Fruit fly (Drosophila melanogaster): Measurements from ENCODE around the gene CanA1.
A peak's percentile ranks its signal among the peaks of the same experiment; 100 is the strongest.

Gene CanA1

DNA sequence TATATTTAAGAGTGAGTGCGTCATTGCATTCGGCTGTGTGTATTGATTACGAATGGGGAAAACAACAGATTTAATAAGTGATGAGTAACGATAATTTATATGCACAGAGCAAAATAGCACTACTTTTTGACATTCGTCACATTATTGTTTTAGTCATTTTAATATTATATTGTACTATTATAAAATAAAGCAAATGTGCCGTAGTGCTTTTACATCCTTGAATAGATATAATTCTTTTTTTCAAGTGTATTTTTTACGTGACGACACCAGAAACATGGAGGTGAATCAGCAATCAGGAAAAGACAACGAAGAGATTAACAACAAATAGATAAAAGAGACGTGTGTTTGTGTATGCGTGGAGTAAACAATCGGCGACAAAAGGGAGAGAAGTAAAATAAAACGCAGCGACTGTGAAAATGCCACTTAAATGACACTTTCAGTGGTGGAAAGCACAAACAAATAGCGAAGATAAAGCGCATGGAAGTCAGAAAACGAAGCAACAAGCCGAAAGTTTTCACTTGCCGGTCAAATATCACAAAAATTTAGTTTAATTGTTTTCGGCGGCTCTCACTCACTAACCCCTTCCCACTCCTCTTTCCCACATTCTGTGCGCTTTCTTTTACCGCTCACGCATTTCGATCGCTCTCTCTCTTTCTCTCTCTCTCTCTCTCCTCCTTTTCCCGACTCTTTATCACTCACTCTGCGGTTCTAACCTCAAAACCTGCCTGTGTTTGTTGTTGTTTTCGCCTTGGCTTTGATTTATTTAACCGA lies 20.0 kb downstream of the CanA1 start:
- peak; percentile 80 for TF ChIP-seq CG7101 (tag; optimal IDR thresholded peaks at IDR 0.05)
- peak; percentile 79 for TF ChIP-seq CG33017 (tag; optimal IDR thresholded peaks at IDR 0.05)
- peak; percentile 68 for TF ChIP-seq Clk (GFP tag; optimal IDR thresholded peaks at IDR 0.05)
- TF ChIP-seq CG1620 (GFP tag; optimal IDR thresholded peaks at IDR 0.05): no peak
- TF ChIP-seq CG14711 (tag; optimal IDR thresholded peaks at IDR 0.05): peak; percentile 80
- TF ChIP-seq tj (GFP tag; optimal IDR thresholded peaks at IDR 0.05): peak; percentile 78
- no peak for TF ChIP-seq Crg-1 (GFP tag; optimal IDR thresholded peaks at IDR 0.05)
- no peak for TF ChIP-seq ovo (GFP tag; optimal IDR thresholded peaks at IDR 0.05)
- TF ChIP-seq cnc (optimal IDR thresholded peaks at IDR 0.05): no peak
- TF ChIP-seq kay (GFP tag; ENCODE audit: borderline replicate concordance): peak; percentile 99
- TF ChIP-seq Mnt (GFP tag; optimal IDR thresholded peaks at IDR 0.05): no peak
- TF ChIP-seq pad (GFP tag; optimal IDR thresholded peaks at IDR 0.05): no peak
- peak; percentile 68 for TF ChIP-seq cic (GFP tag; optimal IDR thresholded peaks at IDR 0.05)
- no peak for TF ChIP-seq toe (GFP tag; optimal IDR thresholded peaks at IDR 0.05)
- TF ChIP-seq CG5204 (GFP tag; optimal IDR thresholded peaks at IDR 0.05): no peak
- TF ChIP-seq bab1 (GFP tag; optimal IDR thresholded peaks at IDR 0.05): peak; percentile 83
- TF ChIP-seq CG11617 (GFP tag; optimal IDR thresholded peaks at IDR 0.05): peak; percentile 77
- peak; percentile 17 for TF ChIP-seq Hr96 (GFP tag; optimal IDR thresholded peaks at IDR 0.05)
- TF ChIP-seq CG7045 (GFP tag; optimal IDR thresholded peaks at IDR 0.05): peak; percentile 83
- peak; percentile 81 for TF ChIP-seq CG12768 (GFP tag; optimal IDR thresholded peaks at IDR 0.05)

DNA sequence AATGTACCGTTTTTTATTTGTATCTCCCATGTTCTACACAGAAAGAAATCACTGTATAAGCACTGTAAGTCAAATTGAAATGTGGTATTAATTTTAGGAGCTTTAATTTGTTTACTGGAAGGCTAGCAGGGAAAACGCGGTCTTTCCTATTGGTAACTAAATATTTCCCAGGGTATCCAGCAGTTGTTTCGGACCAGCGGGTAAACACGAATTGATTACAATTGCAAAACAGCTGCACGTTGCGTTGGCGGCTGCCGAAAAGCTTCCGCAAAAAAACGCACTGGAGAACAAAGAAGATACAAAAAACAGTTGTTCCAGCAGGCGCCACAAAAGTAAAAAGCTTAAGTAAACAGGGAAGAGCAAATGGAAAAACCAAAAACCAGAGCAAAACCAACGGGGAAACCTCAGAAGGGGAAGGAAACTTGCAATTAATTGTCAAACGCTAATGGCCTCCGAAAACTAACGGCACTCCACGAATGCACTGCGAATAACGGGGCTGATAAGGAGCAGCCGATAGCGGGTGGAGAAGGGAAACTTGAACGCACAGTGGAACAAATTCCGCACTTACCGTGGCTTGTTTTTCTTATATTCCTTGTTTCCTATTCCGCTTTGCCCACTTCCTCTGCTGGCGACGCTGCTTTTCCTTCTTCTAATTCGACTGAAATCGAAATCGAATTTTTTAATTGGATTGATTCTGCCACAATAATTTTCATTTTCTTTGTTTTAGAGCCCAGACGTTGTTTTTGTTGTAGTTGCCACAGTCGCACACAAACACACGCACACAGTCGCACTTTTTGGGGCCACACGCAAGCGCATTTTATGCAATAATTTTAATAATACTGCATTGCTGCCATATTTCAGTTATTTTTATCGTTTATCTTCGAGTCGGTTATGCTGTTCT lies 20.9 kb downstream of the CanA1 start:
- TF ChIP-seq ovo (GFP tag; optimal IDR thresholded peaks at IDR 0.05) (peak; percentile 98), Mnt (GFP tag; optimal IDR thresholded peaks at IDR 0.05) (no peak), cnc (optimal IDR thresholded peaks at IDR 0.05) (no peak), CG7045 (GFP tag; optimal IDR thresholded peaks at IDR 0.05) (peak; percentile 32), bab1 (GFP tag; optimal IDR thresholded peaks at IDR 0.05) (no peak), tj (GFP tag; optimal IDR thresholded peaks at IDR 0.05) (no peak), pad (GFP tag; optimal IDR thresholded peaks at IDR 0.05) (peak; percentile 98), kay (GFP tag; ENCODE audit: borderline replicate concordance) (no peak), CG5204 (GFP tag; optimal IDR thresholded peaks at IDR 0.05) (peak; percentile 30)

DNA sequence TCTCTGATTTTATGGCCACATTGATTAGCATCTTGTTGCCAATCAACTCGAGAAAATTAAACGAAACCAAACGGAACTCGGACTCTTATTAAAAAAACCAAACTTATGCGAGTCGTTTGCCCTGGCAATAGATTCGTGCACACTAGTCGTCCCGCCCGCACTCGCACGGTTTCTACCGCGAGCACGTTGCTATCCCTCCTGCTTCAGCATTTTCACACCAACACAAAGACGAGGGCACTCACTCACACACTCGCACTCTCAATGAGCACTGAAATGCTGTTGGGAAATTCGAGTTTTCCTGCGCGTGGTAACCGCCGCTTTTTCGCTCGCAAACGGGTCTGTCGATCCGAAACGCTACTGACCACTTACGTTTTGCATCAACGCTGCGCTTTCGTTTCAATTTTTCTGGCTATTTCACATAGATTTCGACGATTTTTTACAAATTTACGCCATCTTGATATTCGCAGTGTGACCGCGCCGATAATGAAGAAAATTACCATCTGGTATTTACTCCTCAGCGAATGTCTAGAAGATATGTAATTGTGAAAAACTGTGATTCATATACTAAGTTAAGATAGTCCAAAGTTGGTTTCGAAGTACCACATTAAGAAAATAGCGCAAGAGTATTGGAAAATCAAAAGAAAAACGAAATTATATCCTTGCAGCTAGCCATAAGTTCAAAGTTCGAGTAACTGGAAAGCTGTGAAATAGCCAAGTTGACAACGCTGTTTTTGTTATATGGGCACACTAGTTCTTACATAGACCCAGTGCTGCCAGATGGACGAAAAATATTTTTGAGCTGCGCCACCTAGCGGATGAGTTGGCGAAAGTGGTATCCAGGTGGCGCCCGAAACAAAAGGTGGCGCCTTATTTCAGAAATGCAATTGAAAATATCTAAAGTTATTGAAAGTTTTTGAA lies 21.8 kb downstream of the CanA1 start, which contains the start of gene dco:
Gene dco, minus strand, starts transcription at position 503 of the 918 bp plus-strand sequence.
- TF ChIP-seq toe (GFP tag; optimal IDR thresholded peaks at IDR 0.05): peak; percentile 64
- no peak for TF ChIP-seq ovo (GFP tag; optimal IDR thresholded peaks at IDR 0.05)
- TF ChIP-seq tj (GFP tag; optimal IDR thresholded peaks at IDR 0.05): peak; percentile 77
- TF ChIP-seq cnc (optimal IDR thresholded peaks at IDR 0.05): no peak
- TF ChIP-seq CG7045 (GFP tag; optimal IDR thresholded peaks at IDR 0.05): peak; percentile 38
- TF ChIP-seq CG7101 (tag; optimal IDR thresholded peaks at IDR 0.05): peak; percentile 37
- peak; percentile 52 for TF ChIP-seq bab1 (GFP tag; optimal IDR thresholded peaks at IDR 0.05)
- peak; percentile 7 for TF ChIP-seq CG12768 (GFP tag; optimal IDR thresholded peaks at IDR 0.05)
- no peak for TF ChIP-seq cic (GFP tag; optimal IDR thresholded peaks at IDR 0.05)
- TF ChIP-seq Clk (GFP tag; optimal IDR thresholded peaks at IDR 0.05): no peak
- peak; percentile 44 for TF ChIP-seq CG5204 (GFP tag; optimal IDR thresholded peaks at IDR 0.05)
- peak; percentile 69 for TF ChIP-seq CG1620 (GFP tag; optimal IDR thresholded peaks at IDR 0.05)
- no peak for TF ChIP-seq CG14711 (tag; optimal IDR thresholded peaks at IDR 0.05)
- peak; percentile 88 for TF ChIP-seq Mnt (GFP tag; optimal IDR thresholded peaks at IDR 0.05)
- no peak for TF ChIP-seq kay (GFP tag; ENCODE audit: borderline replicate concordance)
- peak; percentile 54 for TF ChIP-seq pad (GFP tag; optimal IDR thresholded peaks at IDR 0.05)
- peak; percentile 42 for TF ChIP-seq Crg-1 (GFP tag; optimal IDR thresholded peaks at IDR 0.05)
- TF ChIP-seq CG11617 (GFP tag; optimal IDR thresholded peaks at IDR 0.05): no peak
- TF ChIP-seq Hr96 (GFP tag; optimal IDR thresholded peaks at IDR 0.05): peak; percentile 86
- no peak for TF ChIP-seq CG33017 (tag; optimal IDR thresholded peaks at IDR 0.05)

DNA sequence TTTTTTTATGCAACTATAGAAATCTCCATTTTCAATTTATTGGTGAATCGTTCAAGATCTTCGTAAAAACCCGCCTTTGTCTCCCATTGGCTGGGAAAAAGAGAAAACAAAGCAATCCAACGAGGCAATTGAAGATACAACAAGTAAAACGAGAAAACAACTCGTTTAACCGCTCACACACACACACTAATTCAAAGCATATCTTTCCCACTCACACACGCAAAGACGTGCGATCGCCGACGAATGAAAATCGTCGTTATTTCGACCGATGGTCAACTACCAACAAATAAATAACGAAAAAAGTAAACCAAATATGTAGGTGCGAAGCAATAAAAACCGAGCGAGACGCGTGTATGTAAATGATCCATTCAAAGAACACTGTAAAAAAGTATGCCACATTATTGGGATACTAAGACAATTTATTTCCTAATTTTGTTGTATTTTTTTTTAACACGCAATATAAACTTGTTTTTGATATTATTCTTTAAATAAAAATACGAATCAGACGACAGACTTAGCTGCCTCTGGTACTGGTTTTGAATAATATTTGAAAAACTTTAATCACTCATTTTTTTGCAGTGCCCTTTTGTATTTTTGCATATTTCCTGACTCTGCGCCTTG lies 23.3 kb downstream of the CanA1 start:
- TF ChIP-seq tj (GFP tag; optimal IDR thresholded peaks at IDR 0.05) (no peak), kay (GFP tag; ENCODE audit: borderline replicate concordance) (peak; percentile 8), Hr96 (GFP tag; optimal IDR thresholded peaks at IDR 0.05) (no peak), CG12768 (GFP tag; optimal IDR thresholded peaks at IDR 0.05) (no peak), Clk (GFP tag; optimal IDR thresholded peaks at IDR 0.05) (no peak)
